Worm (Caenorhabditis elegans): ENCODE measurements around the gene F44E2.9.

- TF ChIP-seq pha-4 (tag; optimal IDR thresholded peaks at IDR 0.05) (no peak), Y22D7AL.16 (tag; optimal IDR thresholded peaks at IDR 0.05) (no peak), unc-55 (GFP tag; optimal IDR thresholded peaks at IDR 0.05) (no peak), ceh-22 (tag; optimal IDR thresholded peaks at IDR 0.05) (no peak), tbx-2 (tag; optimal IDR thresholded peaks at IDR 0.05) (no peak), fkh-10 (GFP tag; optimal IDR thresholded peaks at IDR 0.05) (no peak)
Observed at ce11 chrIII:8839813-8840212, 10.5 kb downstream of the F44E2.9 start.

All from whole organism, late embryonic.